Worm (Caenorhabditis elegans): ENCODE results near the gene lin-23.

lin-23 gene

DNA sequence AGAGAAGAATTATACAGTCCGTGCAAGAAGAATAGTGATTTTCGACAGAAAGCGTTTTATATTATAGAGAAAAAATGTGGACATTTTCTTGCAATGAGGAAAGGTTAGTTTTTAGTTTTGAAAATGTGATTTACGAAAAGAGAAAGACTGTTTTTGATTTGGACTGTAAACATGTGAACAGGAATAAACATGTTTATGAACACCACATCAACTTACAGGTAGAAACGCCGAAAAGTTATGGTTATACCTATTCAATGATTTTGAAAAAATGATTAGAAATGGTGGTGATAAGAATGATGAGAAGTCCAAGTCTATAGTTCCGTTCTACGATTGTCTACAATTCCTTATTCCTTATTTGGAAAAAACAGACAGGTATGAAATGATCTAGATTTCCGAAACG lies 26.6 kb upstream of the lin-23 start:
- TF ChIP-seq him-1 (tag; optimal IDR thresholded peaks at IDR 0.05) (no peak), W03F9.2 (tag; optimal IDR thresholded peaks at IDR 0.05) (no peak)

DNA sequence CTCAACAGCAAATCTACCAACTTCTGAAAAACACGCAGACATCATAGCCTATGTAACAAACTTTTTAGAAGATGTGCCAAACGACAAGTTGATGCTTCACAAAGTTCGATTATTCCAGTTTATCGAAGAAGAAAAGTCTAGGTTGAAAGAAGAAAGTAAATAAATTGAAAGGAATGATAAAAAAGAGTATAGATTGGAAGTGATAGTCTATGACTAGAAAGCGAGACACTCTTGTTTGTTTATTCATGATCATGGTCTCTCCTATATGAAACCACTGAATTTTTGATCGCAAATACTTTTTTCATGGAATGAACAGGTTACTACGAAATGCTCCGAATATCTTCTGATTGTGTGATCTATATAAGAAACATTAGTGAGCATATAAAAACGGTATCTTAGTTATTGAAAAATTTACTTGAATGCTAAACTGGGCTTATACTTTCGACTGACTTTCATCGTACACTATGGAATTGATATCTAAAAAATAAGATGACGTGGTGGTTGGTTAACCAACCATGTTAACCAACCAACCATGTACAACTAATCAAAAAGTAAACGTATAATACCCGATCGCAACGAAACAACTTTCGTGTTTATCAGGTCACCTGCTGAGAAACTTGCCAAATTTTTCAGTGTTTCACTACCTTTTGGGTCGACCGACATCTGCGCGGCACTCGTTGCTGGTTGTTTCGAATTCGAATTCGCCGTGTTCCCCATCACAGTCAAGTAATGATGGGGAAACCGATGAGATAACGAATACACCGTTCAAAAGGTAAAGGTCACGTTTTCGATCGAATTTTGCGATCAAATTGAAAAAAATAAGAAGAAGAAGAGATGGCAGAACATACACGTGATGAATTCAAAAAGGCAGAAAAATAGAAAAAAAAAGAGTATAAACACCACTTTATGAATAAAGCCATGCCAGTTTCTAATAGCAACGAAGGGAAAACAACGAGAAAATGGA lies 25.6 kb upstream of the lin-23 start, which contains the start of gene C32D5.8:
TSS of gene C32D5.8 (minus strand) at position 770 of the 964 bp plus-strand sequence.
- TF ChIP-seq W03F9.2 (tag; optimal IDR thresholded peaks at IDR 0.05) (no peak), him-1 (tag; optimal IDR thresholded peaks at IDR 0.05) (no peak), dao-5 (tag; optimal IDR thresholded peaks at IDR 0.05) (no peak)

DNA sequence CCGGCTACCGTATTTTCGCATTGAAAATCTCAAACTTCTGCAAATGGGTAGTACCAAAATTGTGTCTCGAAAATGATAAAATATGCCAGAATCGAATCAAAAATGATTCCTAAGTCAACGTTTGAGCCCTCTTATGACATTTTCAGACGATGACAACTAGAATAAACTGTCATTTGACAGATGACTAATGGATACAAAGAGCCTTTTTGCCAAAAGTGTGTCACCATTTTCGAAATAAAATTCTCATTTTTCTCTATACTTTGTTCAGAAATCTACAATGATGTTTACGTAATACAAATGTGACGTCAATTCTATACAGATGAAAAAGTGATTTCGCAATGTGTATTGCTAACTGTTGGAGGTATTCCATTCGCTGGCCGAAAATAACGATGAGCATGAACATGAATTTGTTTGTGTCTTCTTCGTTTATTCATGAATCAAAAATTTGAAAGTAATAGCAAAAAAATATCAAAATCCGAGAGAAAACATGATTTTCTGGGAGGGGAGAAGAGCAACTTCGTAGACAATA lies 24.5 kb upstream of the lin-23 start:
- TF ChIP-seq W03F9.2 (tag; optimal IDR thresholded peaks at IDR 0.05) (no peak), dao-5 (tag; optimal IDR thresholded peaks at IDR 0.05) (no peak), him-1 (tag; optimal IDR thresholded peaks at IDR 0.05) (no peak)

DNA sequence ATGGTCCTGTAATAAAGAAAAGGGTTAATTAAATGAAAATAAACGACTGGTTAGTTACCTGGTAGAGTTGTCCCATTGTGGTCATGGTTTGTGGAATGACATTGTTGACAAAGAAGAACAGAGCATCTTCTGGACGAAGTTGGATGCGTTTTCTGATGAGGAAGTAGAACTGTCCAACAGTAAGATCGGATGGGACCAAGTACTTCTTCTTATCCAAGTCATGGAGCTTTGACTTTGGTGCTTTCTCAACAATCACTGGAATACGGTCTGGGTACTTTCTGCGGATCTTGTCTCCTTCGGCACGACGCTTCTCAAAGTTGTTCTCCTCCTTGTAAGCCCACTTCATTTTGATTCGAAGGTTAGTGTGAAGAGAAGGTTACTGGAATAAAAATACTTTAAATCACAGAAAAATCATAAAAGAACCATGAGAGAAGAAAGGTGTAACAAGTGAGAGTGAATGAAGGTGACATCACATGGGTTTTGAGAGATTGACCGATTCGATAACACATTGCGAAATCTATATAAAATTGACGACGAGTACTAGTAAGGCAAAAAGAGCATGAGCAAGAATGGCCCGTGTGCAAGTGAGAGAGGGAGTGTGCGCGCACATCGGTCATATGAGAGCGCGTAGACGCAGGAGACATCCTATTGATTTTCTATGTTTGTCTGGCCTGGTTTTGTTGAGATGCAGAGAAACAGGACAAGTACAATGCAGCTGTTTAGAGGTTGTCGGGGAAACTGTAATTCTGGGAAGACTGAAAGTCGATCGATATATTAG lies 23.6 kb upstream of the lin-23 start, which contains the start of gene lgg-1:
TSS of gene lgg-1 (minus strand) at position 379 of the 778 bp plus-strand sequence.
- TF ChIP-seq W03F9.2 (tag; optimal IDR thresholded peaks at IDR 0.05) (no peak), dao-5 (tag; optimal IDR thresholded peaks at IDR 0.05) (no peak), him-1 (tag; optimal IDR thresholded peaks at IDR 0.05) (no peak)

DNA sequence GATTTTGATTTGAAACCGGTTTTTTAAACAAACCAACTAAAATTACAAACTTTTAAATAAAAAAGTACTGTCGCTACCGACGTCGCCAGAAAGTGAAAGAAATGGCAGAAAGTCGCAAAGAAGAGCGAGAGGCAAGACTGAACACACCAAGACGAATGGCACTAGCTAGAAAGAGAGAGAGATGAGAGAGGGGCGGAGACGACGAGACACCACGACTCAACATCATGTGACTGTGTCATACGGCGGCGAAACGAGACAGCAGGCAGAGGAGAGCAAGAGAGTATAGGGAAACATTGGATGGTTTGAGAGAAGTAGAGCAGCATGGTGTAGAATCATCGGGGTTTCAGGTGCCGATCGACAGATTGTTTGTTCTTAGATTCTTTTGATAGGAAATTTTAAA lies 22.7 kb upstream of the lin-23 start:
- TF ChIP-seq him-1 (tag; optimal IDR thresholded peaks at IDR 0.05) (peak; percentile 18), dao-5 (tag; optimal IDR thresholded peaks at IDR 0.05) (peak; percentile 78), W03F9.2 (tag; optimal IDR thresholded peaks at IDR 0.05) (peak; percentile 66)

DNA sequence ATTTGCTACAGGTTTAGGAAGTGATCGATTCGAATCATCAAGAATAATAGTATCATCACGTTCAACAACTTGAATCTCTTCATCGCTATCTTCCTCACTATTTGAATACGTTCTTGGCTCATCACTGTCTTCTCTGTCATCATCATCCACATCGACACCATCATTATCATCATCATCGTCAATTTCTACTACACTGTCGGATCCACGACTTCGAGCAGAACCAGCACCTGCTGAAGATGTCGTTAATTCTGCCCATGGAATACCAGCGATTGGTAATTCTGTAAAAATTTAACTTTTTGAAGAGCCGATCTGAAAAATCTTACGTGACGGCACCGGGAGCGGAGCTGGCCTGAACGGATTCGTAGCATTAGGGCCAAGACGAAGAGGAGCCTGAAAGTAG lies 21.1 kb upstream of the lin-23 start:
- no peak for TF ChIP-seq W03F9.2 (tag; optimal IDR thresholded peaks at IDR 0.05)
- no peak for TF ChIP-seq dao-5 (tag; optimal IDR thresholded peaks at IDR 0.05)
- no peak for TF ChIP-seq him-1 (tag; optimal IDR thresholded peaks at IDR 0.05)

DNA sequence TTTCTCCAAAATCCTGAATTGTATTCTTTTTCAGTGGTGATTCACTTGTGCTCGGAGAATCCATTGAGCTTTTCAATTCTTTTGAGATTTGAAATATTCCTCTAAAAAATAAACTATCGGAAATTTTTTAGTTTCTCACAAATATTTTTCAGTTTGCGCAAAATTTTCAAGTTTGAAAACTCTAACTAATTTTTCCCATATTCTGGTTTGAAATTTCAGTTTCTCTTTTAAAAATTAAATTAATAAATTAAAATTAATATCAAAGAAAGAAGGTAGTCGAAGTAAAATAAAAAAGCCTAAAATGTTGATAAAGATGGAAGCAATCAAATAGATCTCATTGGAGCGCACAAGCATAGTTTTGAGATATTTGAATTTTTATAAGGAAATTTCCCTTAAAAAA lies 19.2 kb upstream of the lin-23 start, which contains the start of gene C32D5.10:
TSS of gene C32D5.10 (minus strand) at position 101 of the 400 bp plus-strand sequence.
- TF ChIP-seq W03F9.2 (tag; optimal IDR thresholded peaks at IDR 0.05) (no peak), dao-5 (tag; optimal IDR thresholded peaks at IDR 0.05) (no peak), him-1 (tag; optimal IDR thresholded peaks at IDR 0.05) (no peak)

DNA sequence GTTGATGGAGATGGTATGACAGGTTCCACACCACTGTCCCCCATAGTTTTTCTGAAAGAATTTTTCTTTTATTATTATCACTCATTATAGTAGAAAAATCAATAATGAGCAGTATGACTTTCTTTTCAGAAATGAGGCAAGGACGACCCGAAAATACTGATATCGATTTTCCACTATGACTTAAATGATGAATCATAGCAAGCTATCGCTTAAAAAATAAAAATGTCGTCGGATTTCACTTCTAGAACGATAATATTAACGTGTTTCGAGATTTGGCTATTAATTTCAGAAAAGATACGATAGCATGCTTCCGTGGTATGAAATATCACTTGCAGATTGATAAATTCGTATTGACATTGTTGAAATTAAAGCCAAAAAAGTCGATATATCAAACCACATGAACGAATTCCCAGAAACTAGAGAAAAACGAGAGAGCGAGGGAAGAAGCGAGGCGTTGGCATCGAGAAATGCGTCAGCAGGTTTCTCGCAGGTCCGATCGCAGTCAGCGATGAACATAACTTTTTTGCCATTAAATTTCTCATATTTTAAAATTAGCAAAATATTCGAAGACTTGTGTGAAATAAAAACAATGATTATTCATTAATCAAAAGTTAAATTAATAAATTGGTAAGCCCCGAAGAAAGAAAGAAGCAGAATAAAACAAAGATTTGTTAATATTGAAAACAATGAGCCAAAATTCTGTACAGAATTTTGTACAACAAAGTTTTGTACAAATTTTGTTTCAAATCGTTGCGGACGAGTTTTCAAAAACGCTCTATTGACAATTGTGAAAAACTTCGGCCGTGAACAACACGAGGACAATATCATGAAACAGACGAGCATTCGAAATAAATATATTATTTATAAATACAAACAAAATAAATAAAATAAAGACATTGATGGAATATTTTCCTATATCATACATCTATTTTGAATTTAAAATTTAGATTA lies 15.4 kb upstream of the lin-23 start, which contains the start of gene C32D5.11:
TSS of gene C32D5.11 (minus strand) at position 51 of the 951 bp plus-strand sequence.
- TF ChIP-seq him-1 (tag; optimal IDR thresholded peaks at IDR 0.05) (no peak), dao-5 (tag; optimal IDR thresholded peaks at IDR 0.05) (no peak), W03F9.2 (tag; optimal IDR thresholded peaks at IDR 0.05) (peak; percentile 73)

DNA sequence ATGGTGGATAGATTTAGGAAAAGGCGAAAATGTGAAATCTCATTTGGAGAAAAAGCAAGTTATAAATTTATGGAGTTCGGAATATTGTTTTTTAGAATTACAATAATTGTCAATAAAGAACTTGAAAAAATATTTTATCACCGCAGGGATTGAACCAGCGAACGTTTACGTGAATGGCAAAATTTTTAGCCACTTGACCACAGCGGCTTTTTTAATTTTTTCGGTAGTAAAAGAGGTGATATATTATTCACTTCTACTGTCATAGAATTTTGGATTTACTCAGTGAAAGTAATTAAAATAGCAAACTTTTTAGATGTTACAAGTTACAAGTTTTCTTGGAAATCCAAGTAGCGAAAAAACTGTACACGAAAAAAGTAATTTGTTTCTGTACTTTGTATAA lies 12.9 kb upstream of the lin-23 start:
- TF ChIP-seq him-1 (tag; optimal IDR thresholded peaks at IDR 0.05), result no peak
- no peak for TF ChIP-seq W03F9.2 (tag; optimal IDR thresholded peaks at IDR 0.05)
- no peak for TF ChIP-seq dao-5 (tag; optimal IDR thresholded peaks at IDR 0.05)

DNA sequence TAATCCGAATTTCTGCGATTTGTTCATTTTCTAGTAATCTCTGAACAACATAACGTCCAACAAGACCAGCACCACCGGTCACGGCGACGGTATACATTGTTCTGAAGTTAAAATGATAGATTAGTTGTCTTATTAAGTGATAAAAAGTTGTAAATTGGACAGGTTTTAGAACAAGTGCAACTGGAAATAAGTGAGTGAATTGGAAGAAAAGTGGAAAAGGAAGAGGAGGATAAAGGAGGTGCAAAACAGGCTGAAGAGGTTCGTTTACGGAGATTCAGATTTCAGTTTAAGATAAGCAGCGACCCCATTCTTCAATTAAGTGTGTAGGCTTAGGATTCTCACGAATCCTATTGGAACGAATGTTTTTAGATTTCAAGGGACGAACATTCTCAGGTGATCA lies 12.2 kb upstream of the lin-23 start, which contains the start of gene C32D5.12:
TSS of gene C32D5.12 (minus strand) at position 101 of the 400 bp plus-strand sequence.
- TF ChIP-seq him-1 (tag; optimal IDR thresholded peaks at IDR 0.05) (no peak), W03F9.2 (tag; optimal IDR thresholded peaks at IDR 0.05) (no peak), dao-5 (tag; optimal IDR thresholded peaks at IDR 0.05) (no peak)

DNA sequence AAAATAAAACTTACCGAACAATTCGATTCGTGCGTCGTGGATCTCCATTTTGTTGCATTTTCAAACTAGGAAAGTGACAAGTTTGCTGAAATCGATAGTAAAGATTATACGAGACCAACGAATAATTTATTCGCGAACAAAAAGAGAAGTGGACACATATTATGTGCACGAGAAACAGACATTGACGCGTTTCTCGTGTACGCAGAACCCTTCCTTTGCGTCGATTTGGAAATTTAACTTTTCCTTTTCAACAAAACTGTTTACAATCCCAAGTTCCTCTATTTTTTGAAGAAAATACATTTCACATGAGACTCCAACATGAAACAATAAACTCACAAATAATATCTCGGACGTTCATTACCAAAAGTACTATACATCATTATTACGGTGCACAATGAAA lies 10.3 kb upstream of the lin-23 start, which contains the start of gene K10B2.4:
TSS of gene K10B2.4 (minus strand) at position 138 of the 400 bp plus-strand sequence.
- no peak for TF ChIP-seq dao-5 (tag; optimal IDR thresholded peaks at IDR 0.05)
- TF ChIP-seq him-1 (tag; optimal IDR thresholded peaks at IDR 0.05), result no peak
- TF ChIP-seq W03F9.2 (tag; optimal IDR thresholded peaks at IDR 0.05), result peak; percentile 72

DNA sequence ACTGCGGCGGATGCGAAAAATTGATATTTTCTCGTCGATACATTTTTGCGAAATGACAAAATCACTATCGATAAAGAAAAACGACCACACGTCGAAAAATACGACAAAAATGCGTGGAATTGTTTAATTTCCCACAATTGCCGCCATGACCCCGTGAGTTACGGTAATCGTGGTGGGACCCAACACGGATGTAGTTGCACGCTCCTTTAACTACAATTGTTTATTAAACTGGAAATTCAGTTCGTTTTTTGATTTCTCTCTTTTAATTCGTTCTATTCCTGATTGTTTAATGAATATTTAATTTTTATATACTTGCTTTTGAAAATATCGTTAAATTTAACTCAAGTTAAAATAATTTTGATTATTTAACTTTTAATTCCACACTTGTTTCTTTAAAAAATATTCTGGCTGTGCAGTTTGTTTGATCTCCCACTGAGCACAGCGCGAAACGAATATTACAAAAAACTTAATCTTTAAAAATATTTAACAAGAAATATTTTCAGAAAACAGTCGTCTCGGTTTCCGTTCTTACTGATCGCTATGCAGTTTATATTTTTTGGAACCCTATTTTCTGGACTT lies 5.8 kb upstream of the lin-23 start, which contains the start of the genes ani-2 and clec-88:
TSS of gene ani-2 (minus strand) at position 131 of the 579 bp plus-strand sequence.
TSS of gene clec-88 (plus strand) at position 486 of the 579 bp plus-strand sequence.
- TF ChIP-seq dao-5 (tag; optimal IDR thresholded peaks at IDR 0.05), result no peak

Data from whole organism, L4/young adult.